Fruit fly (Drosophila melanogaster): ENCODE data around the gene Cox17.

The Cox17 gene

dm6 chrX:15085777-15086510 lies 1.4 kb upstream of the Cox17 start, which contains the start of the genes CG15027 and Dbct (continued):
- TF ChIP-seq luna (GFP tag; optimal IDR thresholded peaks at IDR 0.05) (no peak), ERR (GFP tag; optimal IDR thresholded peaks at IDR 0.05) (no peak), Atf3 (GFP tag; optimal IDR thresholded peaks at IDR 0.05) (no peak), crp (GFP tag; optimal IDR thresholded peaks at IDR 0.05) (peak; percentile 84 to 96), dpn (GFP tag; optimal IDR thresholded peaks at IDR 0.05) (peak in 1 of 2 experiments; percentile 62), tgo (GFP tag; IDR thresholded peaks at IDR 0.05) (peak; percentile 71), Blimp-1 (GFP tag; optimal IDR thresholded peaks at IDR 0.05) (peak; percentile 47), kah (GFP tag; optimal IDR thresholded peaks at IDR 0.05) (peak; percentile 30), CG14965 (GFP tag; optimal IDR thresholded peaks at IDR 0.05; ENCODE audit: borderline replicate concordance) (no peak), sr (GFP tag; IDR thresholded peaks at IDR 0.05) (no peak), bbx (GFP tag; IDR thresholded peaks at IDR 0.05; ENCODE audit: partially characterized antibody) (no peak), CG9609 (GFP tag; optimal IDR thresholded peaks at IDR 0.05) (peak; percentile 17), NfI (GFP tag; optimal IDR thresholded peaks at IDR 0.05) (peak; percentile 55), Hey (tag; optimal IDR thresholded peaks at IDR 0.05) (no peak), mirr (GFP tag; optimal IDR thresholded peaks at IDR 0.05) (no peak), Dp (GFP tag; optimal IDR thresholded peaks at IDR 0.05) (peak; percentile 11), stc (GFP tag; IDR thresholded peaks at IDR 0.05) (peak; percentile 46), CG2889 (GFP tag; IDR thresholded peaks at IDR 0.05) (0 out of 3 replicates have a peak, but pooled peaks have one; percentile 21), CG11504 (tag; optimal IDR thresholded peaks at IDR 0.05) (peak; percentile 70), unpg (GFP tag; optimal IDR thresholded peaks at IDR 0.05) (peak; percentile 73), CG3281 (GFP tag; optimal IDR thresholded peaks at IDR 0.05) (peak; percentile 35), pan (optimal IDR thresholded peaks at IDR 0.05) (no peak), pan (GFP tag; optimal IDR thresholded peaks at IDR 0.05 in 1 of 2, IDR thresholded peaks at IDR 0.05 in 1 of 2) (peak in 1 of 2 experiments; percentile 73), Chrac-16 (GFP tag; optimal IDR thresholded peaks at IDR 0.05) (peak; percentile 62), CG6813 (GFP tag; optimal IDR thresholded peaks at IDR 0.05) (no peak), ems (GFP tag; optimal IDR thresholded peaks at IDR 0.05) (no peak), Hr39 (optimal IDR thresholded peaks at IDR 0.05) (no peak), CG7839 (tag; optimal IDR thresholded peaks at IDR 0.05) (peak; percentile 69), HLH4C (GFP tag; IDR thresholded peaks at IDR 0.05; ENCODE audit: partially characterized antibody) (peak; percentile 62; the same call in 2 of the 3 replicates), her (GFP tag; optimal IDR thresholded peaks at IDR 0.05) (no peak), CG15011 (GFP tag; optimal IDR thresholded peaks at IDR 0.05) (peak; percentile 41), CG2875 (GFP tag; optimal IDR thresholded peaks at IDR 0.05) (no peak), schlank (tag; optimal IDR thresholded peaks at IDR 0.05) (no peak), Dad (GFP tag; optimal IDR thresholded peaks at IDR 0.05) (no peak), Gug (GFP tag; IDR thresholded peaks at IDR 0.05) (0 out of 4 replicates have a peak, but pooled peaks have one; percentile 43), CG2129 (GFP tag; IDR thresholded peaks at IDR 0.05; ENCODE audit: partially characterized antibody) (peak; percentile 67), Doc2 (GFP tag; IDR thresholded peaks at IDR 0.05) (no peak), NC2α (GFP tag; optimal IDR thresholded peaks at IDR 0.05) (no peak), corto (GFP tag; optimal IDR thresholded peaks at IDR 0.05) (peak; percentile 55), CG7745 (tag; optimal IDR thresholded peaks at IDR 0.05) (no peak), nmo (GFP tag; optimal IDR thresholded peaks at IDR 0.05) (peak; percentile 78), nau (GFP tag; optimal IDR thresholded peaks at IDR 0.05) (peak; percentile 13), klu (GFP tag; IDR thresholded peaks at IDR 0.05) (peak; percentile 33; the same call in 1 of the 2 replicates), vfl (GFP tag; optimal IDR thresholded peaks at IDR 0.05) (peak; percentile 35), CG10147 (GFP tag; optimal IDR thresholded peaks at IDR 0.05) (peak; percentile 55), Dfd (GFP tag; optimal IDR thresholded peaks at IDR 0.05) (no peak), BEAF-32 (GFP tag; optimal IDR thresholded peaks at IDR 0.05) (peak; percentile 81), CG31441 (GFP tag; IDR thresholded peaks at IDR 0.05) (peak; percentile 51; the same call in 1 of the 2 replicates), onecut (GFP tag; IDR thresholded peaks at IDR 0.05) (no peak)

Measured in whole organism, embryonic.